Fruit fly (Drosophila melanogaster) whole organism, embryonic: ENCODE data around the gene CG16710.
A peak's percentile ranks its signal among the peaks of the same experiment; 100 is the strongest.

Source experiments
- Awh ChIP-seq: fragments of 200-800 bp; sonication (Bioruptor generic); IDR thresholded peaks from 2 replicates; pipeline ENCODE4, ENCODE4 v1.3.6; 2022; ENCODE audit warnings: missing biosample characterization, missing genetic modification characterization
- Blimp-1 ChIP-seq: fragments of 200-800 bp; sonication (Bioruptor generic); optimal IDR thresholded peaks from 3 replicates; lab custom pipeline; 2018; ENCODE audit warnings: missing biosample characterization, missing genetic modification characterization, mild to moderate bottlenecking, moderate library complexity, missing genetic modification reagents
- CG12744 ChIP-seq: fragments of 200-800 bp; sonication (Bioruptor generic); optimal IDR thresholded peaks from 2 replicates; lab custom pipeline; 2016; ENCODE audit warnings: missing biosample characterization, missing genetic modification characterization
- CG12769 ChIP-seq: fragments of 200-800 bp; sonication (Bioruptor generic); optimal IDR thresholded peaks from 2 replicates; lab custom pipeline; 2019; ENCODE audit warnings: missing biosample characterization, mild to moderate bottlenecking, missing genetic modification characterization, moderate library complexity
- CG17328 ChIP-seq: fragments of 200-800 bp; sonication (Bioruptor generic); IDR thresholded peaks from 2 replicates; pipeline ENCODE4 v1.3.6; 2022; ENCODE audit warnings: missing biosample characterization, missing genetic modification characterization
- CG17359 ChIP-seq: fragments of 200-800 bp; sonication (Bioruptor generic); optimal IDR thresholded peaks from 3 replicates; lab custom pipeline; 2018; ENCODE audit warnings: missing biosample characterization, mild to moderate bottlenecking, missing genetic modification characterization, moderate library complexity
- CG17385 ChIP-seq: fragments of 200-800 bp; sonication (Bioruptor generic); optimal IDR thresholded peaks from 3 replicates; lab custom pipeline; 2018; ENCODE audit warnings: missing biosample characterization, mild to moderate bottlenecking, missing genetic modification characterization
- CG18619 ChIP-seq: fragments of 200-800 bp; sonication (Bioruptor generic); optimal IDR thresholded peaks from 3 replicates; lab custom pipeline; 2017; ENCODE audit warnings: missing biosample characterization, mild to moderate bottlenecking, missing genetic modification characterization
- CG30431 ChIP-seq: fragments of 200-800 bp; sonication (Bioruptor generic); optimal IDR thresholded peaks from 2 replicates; lab custom pipeline; 2017; ENCODE audit warnings: missing biosample characterization, missing genetic modification characterization
- CG4360 ChIP-seq: fragments of 200-800 bp; sonication (Bioruptor generic); IDR thresholded peaks from 2 replicates; pipeline ENCODE4 v1.3.6; 2022; ENCODE audit warnings: missing biosample characterization, missing genetic modification characterization
- CG4730 ChIP-seq: fragments of 200-800 bp; sonication (Bioruptor generic); IDR thresholded peaks from 2 replicates; pipeline ENCODE4 v1.3.6; 2022; ENCODE audit warnings: missing biosample characterization, missing genetic modification characterization
- CG4820 ChIP-seq: fragments of 200-800 bp; sonication (Bioruptor generic); optimal IDR thresholded peaks from 3 replicates; lab custom pipeline; 2016; ENCODE audit warnings: missing biosample characterization, missing genetic modification characterization
- CG5245 ChIP-seq: fragments of 200-800 bp; sonication (Bioruptor generic); optimal IDR thresholded peaks from 3 replicates; lab custom pipeline; 2016; ENCODE audit warnings: missing biosample characterization, missing genetic modification characterization
- CG6654 ChIP-seq: fragments of 200-800 bp; sonication (Bioruptor generic); optimal IDR thresholded peaks from 2 replicates; lab custom pipeline; 2017; ENCODE audit warnings: missing biosample characterization, mild to moderate bottlenecking, missing genetic modification characterization
- CG6813 ChIP-seq: fragments of 200-800 bp; sonication (Bioruptor generic); optimal IDR thresholded peaks from 2 replicates; lab custom pipeline; 2017; ENCODE audit warnings: missing biosample characterization, missing genetic modification characterization, mild to moderate bottlenecking, moderate library complexity, missing genetic modification reagents
- CG7271 ChIP-seq: fragments of 200-800 bp; sonication (Bioruptor generic); optimal IDR thresholded peaks from 2 replicates; lab custom pipeline; 2018; ENCODE audit warnings: missing biosample characterization, mild to moderate bottlenecking, missing genetic modification characterization, moderate library complexity
- CG8359 ChIP-seq: fragments of 200-800 bp; sonication (Bioruptor generic); optimal IDR thresholded peaks from 2 replicates; lab custom pipeline; 2017; ENCODE audit warnings: missing biosample characterization, mild to moderate bottlenecking, missing genetic modification characterization, borderline replicate concordance
- Dbx ChIP-seq: fragments of 200-800 bp; sonication (Bioruptor generic); IDR thresholded peaks from 3 replicates; pipeline ENCODE4 v1.3.6; 2022; ENCODE audit warnings: missing biosample characterization, missing genetic modification characterization
- Dll ChIP-seq: fragments of 200-800 bp; sonication (Bioruptor generic); IDR thresholded peaks from 4 replicates; pipeline ENCODE4 v1.3.6; 2022; ENCODE audit warnings: missing biosample characterization, missing genetic modification characterization; ENCODE audit not compliant: partially characterized antibody
- Drgx ChIP-seq: fragments of 200-800 bp; sonication (Bioruptor generic); IDR thresholded peaks from 2 replicates; pipeline ENCODE4 v1.3.6; 2022; ENCODE audit warnings: missing biosample characterization, missing genetic modification characterization
- GATAe ChIP-seq: fragments of 200-800 bp; sonication (Bioruptor generic); conservative IDR thresholded peaks from 2 replicates; pipeline ENCODE4 v1.3.6; 2022; ENCODE audit warnings: missing biosample characterization, missing genetic modification characterization
- Gsc ChIP-seq: fragments of 200-800 bp; sonication (Bioruptor generic); IDR thresholded peaks from 2 replicates; pipeline ENCODE4 v1.3.6; 2022; ENCODE audit warnings: missing biosample characterization, missing genetic modification characterization
- HHEX ChIP-seq: fragments of 200-800 bp; sonication (Bioruptor generic); optimal IDR thresholded peaks from 3 replicates; lab custom pipeline; 2017; ENCODE audit warnings: missing biosample characterization, mild to moderate bottlenecking, missing genetic modification characterization, missing genetic modification reagents
- Hsf ChIP-seq: fragments of 200-800 bp; sonication (Bioruptor generic); optimal IDR thresholded peaks from 3 replicates; lab custom pipeline; 2016; ENCODE audit warnings: missing biosample characterization, missing genetic modification characterization
- NK7.1 ChIP-seq: fragments of 200-800 bp; sonication (Bioruptor generic); optimal IDR thresholded peaks from 3 replicates; lab custom pipeline; 2016; ENCODE audit warnings: missing biosample characterization, missing genetic modification characterization
- Rx ChIP-seq: fragments of 200-800 bp; sonication (Bioruptor generic); IDR thresholded peaks from 2 replicates; pipeline ENCODE4 v1.3.6; 2022; ENCODE audit warnings: missing biosample characterization, missing genetic modification characterization
- Sox100B ChIP-seq: fragments of 200-800 bp; sonication (Bioruptor generic); optimal IDR thresholded peaks from 3 replicates; lab custom pipeline; 2018; ENCODE audit warnings: missing biosample characterization, mild to moderate bottlenecking, missing genetic modification characterization
- Sox102F ChIP-seq: fragments of 200-800 bp; sonication (Bioruptor generic); optimal IDR thresholded peaks from 2 replicates; lab custom pipeline; 2018; ENCODE audit warnings: missing biosample characterization, mild to moderate bottlenecking, missing genetic modification characterization, moderate library complexity
- Taf1 ChIP-seq: fragments of 200-800 bp; sonication (Bioruptor generic); IDR thresholded peaks from 2 replicates; pipeline ENCODE4 v1.3.6; 2022; ENCODE audit warnings: missing biosample characterization, missing genetic modification characterization
- Vsx1 ChIP-seq: fragments of 200-800 bp; sonication (Bioruptor generic); optimal IDR thresholded peaks from 2 replicates; lab custom pipeline; 2017; ENCODE audit warnings: missing biosample characterization, mild to moderate bottlenecking, missing genetic modification characterization, missing genetic modification reagents
- caup ChIP-seq: fragments of 200-800 bp; sonication (Bioruptor generic); optimal IDR thresholded peaks from 3 replicates; lab custom pipeline; 2017; ENCODE audit warnings: missing biosample characterization, mild to moderate bottlenecking, missing genetic modification characterization, moderate library complexity; ENCODE audit not compliant: severe bottlenecking
- corto ChIP-seq: fragments of 200-800 bp; sonication (Bioruptor generic); optimal IDR thresholded peaks from 2 replicates; lab custom pipeline; 2016; ENCODE audit warnings: missing biosample characterization, mild to moderate bottlenecking, missing genetic modification characterization, moderate library complexity
- disco-r ChIP-seq: fragments of 200-800 bp; sonication (Bioruptor generic); optimal IDR thresholded peaks from 2 replicates; lab custom pipeline; 2016; ENCODE audit warnings: missing biosample characterization, missing genetic modification characterization
- dmrt11E ChIP-seq: fragments of 200-800 bp; sonication (Bioruptor generic); optimal IDR thresholded peaks from 3 replicates; lab custom pipeline; 2018; ENCODE audit warnings: missing biosample characterization, mild to moderate bottlenecking, missing genetic modification characterization, moderate library complexity
- dpn ChIP-seq, 2 experiments: fragments of 200-800 bp; sonication (Bioruptor generic); optimal IDR thresholded peaks; 3 replicates each; lab custom pipeline; 2016; ENCODE audit warnings: missing biosample characterization in 2 of 2, missing genetic modification characterization in 2 of 2
- esg ChIP-seq: fragments of 200-800 bp; sonication (Bioruptor generic); conservative IDR thresholded peaks from 2 replicates; pipeline ENCODE4 v1.3.6; 2022; ENCODE audit warnings: missing biosample characterization, missing genetic modification characterization
- grau ChIP-seq: fragments of 200-800 bp; optimal IDR thresholded peaks from 3 replicates; lab custom pipeline; 2019; ENCODE audit warnings: missing biosample characterization, mild to moderate bottlenecking, missing genetic modification characterization, moderate library complexity
- nom ChIP-seq: fragments of 200-800 bp; sonication (Bioruptor generic); optimal IDR thresholded peaks from 2 replicates; lab custom pipeline; 2017; ENCODE audit warnings: missing biosample characterization, missing genetic modification characterization, mild to moderate bottlenecking, moderate library complexity, missing genetic modification reagents
- oc ChIP-seq: fragments of 200-800 bp; sonication (Bioruptor generic); optimal IDR thresholded peaks from 2 replicates; lab custom pipeline; 2018; ENCODE audit warnings: missing biosample characterization, mild to moderate bottlenecking, missing genetic modification characterization, moderate library complexity
- onecut ChIP-seq: fragments of 200-800 bp; sonication (Bioruptor generic); IDR thresholded peaks from 2 replicates; pipeline ENCODE4 v1.3.6; 2022; ENCODE audit warnings: missing biosample characterization, missing genetic modification characterization
- pho ChIP-seq: fragments of 200-800 bp; sonication (Bioruptor generic); optimal IDR thresholded peaks from 2 replicates; lab custom pipeline; 2016; ENCODE audit warnings: missing biosample characterization, missing genetic modification characterization
- pzg ChIP-seq: fragments of 200-800 bp; sonication (Bioruptor generic); optimal IDR thresholded peaks from 3 replicates; lab custom pipeline; 2018; ENCODE audit warnings: missing biosample characterization, mild to moderate bottlenecking, missing genetic modification characterization, moderate library complexity
- rib ChIP-seq: fragments of 200-800 bp; sonication (Bioruptor generic); IDR thresholded peaks from 2 replicates; pipeline ENCODE4 v1.3.6; 2022; ENCODE audit warnings: missing biosample characterization, missing genetic modification characterization
- sc ChIP-seq, 3 experiments: fragments of >200 bp in 2 of 3; fragments of 200-800 bp in 1 of 3; sonication (Bioruptor generic) in 1 of 3; optimal IDR thresholded peaks; 2 replicates in 2 of 3; 3 replicates in 1 of 3; lab custom pipeline; 2017; ENCODE audit warnings: mild to moderate bottlenecking in 1 of 3, missing biosample characterization in 1 of 3, missing genetic modification characterization in 1 of 3, missing genetic modification reagents in 1 of 3
- tap ChIP-seq: fragments of 200-800 bp; optimal IDR thresholded peaks from 3 replicates; lab custom pipeline; 2019; ENCODE audit warnings: missing biosample characterization, mild to moderate bottlenecking, missing genetic modification characterization, moderate library complexity
- tna ChIP-seq: fragments of 200-800 bp; sonication (Bioruptor generic); IDR thresholded peaks from 2 replicates; pipeline ENCODE4 v1.3.6; 2022; ENCODE audit warnings: missing biosample characterization, missing genetic modification characterization; ENCODE audit not compliant: partially characterized antibody
- ttk ChIP-seq: fragments of 200-800 bp; sonication (Bioruptor generic); IDR thresholded peaks from 2 replicates; pipeline ENCODE4 v2.1.2; 2022; ENCODE audit warnings: missing biosample characterization, missing genetic modification characterization
- wor ChIP-seq: fragments of 200-800 bp; sonication (Bioruptor generic); IDR thresholded peaks from 2 replicates; pipeline ENCODE4 v1.3.6; 2022; ENCODE audit warnings: missing biosample characterization, missing genetic modification characterization
- zen2 ChIP-seq: fragments of 200-800 bp; sonication (Bioruptor generic); IDR thresholded peaks from 3 replicates; pipeline ENCODE4 v1.3.6; 2022; ENCODE audit warnings: missing biosample characterization, missing genetic modification characterization; ENCODE audit not compliant: partially characterized antibody

CG16710 gene

dm6 chr3R:23732990-23733512 is 50.7 kb downstream of the CG16710 start, which contains the start of the genes Hmgcr and Rpn9 (continued):
- TF ChIP-seq onecut (GFP tag; lab: Robert Waterston, UW) (peak; percentile 26; the same call in 1 of the 2 replicates), Rx (GFP tag; lab: Robert Waterston, UW) (no peak), dpn (GFP tag; optimal IDR thresholded peaks at IDR 0.05; lab: Kevin White, UChicago) (peak; percentile 14 to 24), CG17359 (tag; lab: Kevin White, UChicago) (no peak), nom (GFP tag; lab: Kevin White, UChicago) (peak; percentile 49), caup (GFP tag; lab: Kevin White, UChicago) (no peak), CG6813 (GFP tag; lab: Kevin White, UChicago) (no peak), CG6654 (GFP tag; lab: Kevin White, UChicago) (no peak), dmrt11E (no peak), disco-r (no peak), NK7.1 (GFP tag; lab: Kevin White, UChicago) (no peak), zen2 (GFP tag; lab: Robert Waterston, UW) (0 out of 3 replicates have a peak, but pooled peaks have one; percentile 5), Vsx1 (GFP tag; lab: Kevin White, UChicago) (peak; percentile 68), CG8359 (GFP tag; lab: Kevin White, UChicago) (peak; percentile 9), CG7271 (tag; lab: Kevin White, UChicago) (no peak), CG5245 (no peak), CG17385 (GFP tag; lab: Kevin White, UChicago) (no peak), CG12769 (tag; lab: Kevin White, UChicago) (no peak), wor (no peak), ttk (GFP tag; lab: Robert Waterston, UW) (no peak), Dbx (no peak), Sox100B (GFP tag; lab: Kevin White, UChicago) (no peak), rib (GFP tag; lab: Robert Waterston, UW) (no peak), sc (optimal IDR thresholded peaks at IDR 0.05; lab: Kevin White, UChicago) (no peak), sc (GFP tag; optimal IDR thresholded peaks at IDR 0.05; lab: Kevin White, UChicago) (no peak), pzg (GFP tag; lab: Kevin White, UChicago) (peak; percentile 90), HHEX (no peak), corto (GFP tag; lab: Kevin White, UChicago) (no peak), Hsf (GFP tag; lab: Kevin White, UChicago) (no peak), grau (tag; lab: Kevin White, UChicago) (peak; percentile 26), Gsc (GFP tag; lab: Robert Waterston, UW) (no peak), CG4820 (no peak), GATAe (GFP tag; lab: Robert Waterston, UW) (no peak), CG18619 (GFP tag; lab: Kevin White, UChicago) (no peak), CG4730 (GFP tag; lab: Robert Waterston, UW) (no peak), esg (GFP tag; lab: Robert Waterston, UW) (no peak), CG17328 (peak; percentile 38; the same call in 1 of the 2 replicates), tna (GFP tag; lab: Robert Waterston, UW) (no peak; the same call in 1 of the 2 replicates), Dll (GFP tag; lab: Robert Waterston, UW) (0 out of 4 replicates have a peak, but pooled peaks have one; percentile 40), CG4360 (GFP tag; lab: Robert Waterston, UW) (no peak), Awh (GFP tag; lab: Robert Waterston, UW) (peak; percentile 34; the same call in 1 of the 2 replicates), Blimp-1 (GFP tag; lab: Kevin White, UChicago) (peak; percentile 11), CG12744 (GFP tag; lab: Kevin White, UChicago) (no peak), tap (tag; lab: Kevin White, UChicago) (no peak), Drgx (no peak), Sox102F (GFP tag; lab: Kevin White, UChicago) (no peak), pho (no peak), Taf1 (GFP tag; lab: Robert Waterston, UW) (no peak), oc (tag; lab: Kevin White, UChicago) (no peak), CG30431 (GFP tag; lab: Kevin White, UChicago) (no peak)
